Fruit fly (Drosophila melanogaster) Kc167 (cell line): ENCODE data around the gene Vps15.

Experiments used
- insv ChIP-seq: fragments of >200 bp; optimal IDR thresholded peaks from 3 replicates; lab custom pipeline; 2018; ENCODE audit warnings: missing external identifiers
- psq ChIP-seq: fragments of >200 bp; optimal IDR thresholded peaks from 2 replicates; lab custom pipeline; 2017; ENCODE audit warnings: missing external identifiers

DNA sequence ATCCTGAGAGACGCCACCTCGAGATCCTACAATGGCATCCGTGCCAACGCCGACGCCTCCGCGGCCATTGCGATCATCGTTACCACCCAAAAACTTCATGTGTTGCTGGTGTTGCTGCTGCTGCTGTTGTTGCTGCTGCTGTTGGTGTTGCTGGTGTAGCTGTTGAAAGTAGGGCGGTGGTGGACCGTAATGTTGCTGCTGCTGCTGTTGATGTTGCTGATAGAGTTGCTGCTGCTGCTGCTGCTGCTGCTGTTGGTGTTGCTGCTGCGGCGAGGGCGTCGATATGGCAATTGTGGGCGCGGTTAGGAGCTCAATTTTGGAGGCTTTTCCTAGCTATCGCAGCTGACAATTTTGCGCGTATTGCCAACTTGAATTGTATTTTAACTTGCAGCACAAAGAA is 11.9 kb downstream of the Vps15 start:
- TF ChIP-seq psq (lab: Kevin White, UChicago) (no peak), insv (no peak)
